Fruit fly (Drosophila melanogaster) S2 (cell line): Measurements from ENCODE around the gene Drsl1.

Experiments
- CG8478 ChIP-seq: fragments of >200 bp; optimal IDR thresholded peaks from 2 replicates; lab custom pipeline; 2018
- CTCF ChIP-seq, 2 experiments: fragments of >200 bp; optimal IDR thresholded peaks; 2 replicates each; lab custom pipeline; 2018

Gene Drsl1

DNA sequence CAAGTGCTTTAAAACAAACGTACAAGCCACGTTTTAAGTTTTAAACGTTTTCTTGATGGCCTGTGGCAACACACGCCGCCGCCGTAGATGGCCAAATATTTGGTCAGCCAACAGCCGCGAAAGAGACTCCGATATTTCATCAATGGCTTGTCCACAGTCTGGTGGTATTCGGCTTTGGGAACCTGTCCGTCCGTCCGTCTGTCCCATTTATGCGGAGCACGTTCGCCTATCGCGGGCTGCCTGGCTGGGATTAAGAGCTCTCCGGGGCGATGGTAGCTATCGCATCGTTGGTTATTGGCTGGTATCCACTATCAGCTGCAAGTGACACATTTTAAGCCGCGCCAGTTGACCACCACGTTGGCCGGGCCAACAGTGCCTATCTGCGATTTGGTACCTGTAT lies 28.0 kb downstream of the Drsl1 start:
- TF ChIP-seq CTCF (optimal IDR thresholded peaks at IDR 0.05; lab: Kevin White, UChicago) (no peak), CG8478 (lab: Kevin White, UChicago) (no peak)

- no peak for TF ChIP-seq CG8478 (lab: Kevin White, UChicago)
- no peak for TF ChIP-seq CTCF (optimal IDR thresholded peaks at IDR 0.05; lab: Kevin White, UChicago)
These were observed 29.1 kb downstream of the Drsl1 start for dm6 chr3L:3306515-3306914.

DNA sequence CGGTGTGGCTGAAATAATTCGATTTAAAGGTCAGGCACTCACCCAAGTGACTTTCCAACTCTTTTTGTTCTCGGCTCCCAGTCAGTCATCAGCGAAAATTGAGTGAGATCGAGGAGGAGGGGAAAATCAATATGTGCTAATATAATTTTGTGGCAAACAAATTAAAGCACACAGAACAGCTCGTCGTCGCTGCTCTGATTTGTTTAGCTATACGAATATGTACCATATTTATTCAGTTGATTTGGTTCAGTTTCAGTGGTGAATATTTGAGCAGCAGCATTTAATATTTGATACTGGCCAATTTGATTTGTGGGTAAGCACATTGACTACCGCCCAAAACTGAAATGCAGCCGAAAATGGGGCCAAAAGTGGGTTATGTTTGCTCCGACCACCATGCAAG lies 30.2 kb downstream of the Drsl1 start:
- TF ChIP-seq CTCF (optimal IDR thresholded peaks at IDR 0.05; lab: Kevin White, UChicago) (no peak), CG8478 (lab: Kevin White, UChicago) (no peak)

dm6 chr3L:3304740-3305139 lies 30.8 kb downstream of the Drsl1 start:
- no peak for TF ChIP-seq CG8478 (lab: Kevin White, UChicago)
- no peak for TF ChIP-seq CTCF (optimal IDR thresholded peaks at IDR 0.05; lab: Kevin White, UChicago)

DNA sequence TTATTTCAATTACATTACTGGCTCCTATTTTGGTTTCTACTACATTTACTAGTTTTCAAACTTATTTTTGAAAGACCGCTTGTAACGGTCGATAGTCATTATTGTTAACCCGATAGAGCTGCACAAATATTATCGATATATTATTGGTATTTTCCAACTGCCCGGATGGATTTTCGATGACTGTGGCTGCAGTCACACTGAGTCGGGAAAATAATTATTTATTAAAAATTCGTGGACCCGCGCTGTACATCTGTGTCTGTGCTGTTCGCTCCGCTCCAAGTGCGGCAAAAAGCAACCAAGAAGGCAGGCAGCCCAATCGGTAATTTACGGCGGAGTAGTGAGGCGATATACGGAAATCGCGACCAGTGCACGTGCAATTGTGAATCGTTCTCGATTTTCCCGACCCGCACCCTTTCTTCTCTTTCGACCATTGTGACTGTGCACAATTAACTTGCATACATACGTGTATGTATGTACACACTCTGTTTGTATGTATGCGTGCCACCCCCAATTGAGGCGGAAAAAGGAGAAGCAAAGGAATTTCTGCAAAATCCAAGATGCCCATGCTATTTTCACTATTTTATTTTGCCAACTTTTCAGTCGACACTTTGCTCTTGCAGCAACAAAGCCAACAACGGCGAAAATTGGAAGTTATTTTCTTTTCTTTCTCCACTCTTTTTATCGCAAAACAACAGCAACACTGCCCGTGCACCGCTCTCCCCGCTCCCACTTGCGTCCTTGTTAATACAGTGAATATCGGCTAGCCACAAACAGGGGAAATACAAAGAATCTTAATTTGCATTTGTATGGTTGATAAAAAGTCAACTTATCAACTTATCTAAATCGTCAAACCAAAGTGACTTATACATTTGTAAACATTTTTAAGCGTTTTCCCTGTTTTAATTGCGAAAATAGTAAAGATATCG lies 31.8 kb downstream of the Drsl1 start, which contains the start of gene ZnT63C:
Gene ZnT63C, plus strand, starts transcription at position 175 of the 926 bp plus-strand sequence.
- TF ChIP-seq CTCF (optimal IDR thresholded peaks at IDR 0.05; lab: Kevin White, UChicago) (no peak), CG8478 (lab: Kevin White, UChicago) (no peak)

DNA sequence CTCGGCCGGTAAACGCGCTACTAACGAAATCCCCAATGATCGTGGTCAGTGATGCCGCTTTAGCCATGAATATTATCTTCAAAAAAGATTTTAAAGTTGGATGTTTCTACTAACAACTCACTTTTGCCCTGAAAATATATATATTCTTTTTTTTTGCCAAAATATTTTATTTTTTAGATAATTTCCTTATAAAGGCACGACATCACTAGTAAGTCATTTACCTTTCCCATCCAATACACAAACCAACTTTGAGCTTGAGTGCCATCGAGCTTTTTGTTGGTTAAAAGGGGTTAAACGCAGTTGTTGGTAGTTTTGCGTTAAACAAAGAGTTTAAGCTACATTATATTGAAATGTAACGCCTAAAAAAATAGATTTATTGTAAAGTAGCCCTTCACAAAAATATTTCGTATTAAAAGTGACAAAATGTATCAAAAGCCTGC lies 32.5 kb downstream of the Drsl1 start, which contains the start of gene CG14968:
Gene CG14968, minus strand, starts transcription at position 26 of the 440 bp plus-strand sequence.
- TF ChIP-seq CTCF (optimal IDR thresholded peaks at IDR 0.05; lab: Kevin White, UChicago): no peak

dm6 chr3L:3301171-3301738 lies 34.3 kb downstream of the Drsl1 start:
- TF ChIP-seq CTCF (optimal IDR thresholded peaks at IDR 0.05; lab: Kevin White, UChicago) (no peak), CG8478 (lab: Kevin White, UChicago) (no peak)

DNA sequence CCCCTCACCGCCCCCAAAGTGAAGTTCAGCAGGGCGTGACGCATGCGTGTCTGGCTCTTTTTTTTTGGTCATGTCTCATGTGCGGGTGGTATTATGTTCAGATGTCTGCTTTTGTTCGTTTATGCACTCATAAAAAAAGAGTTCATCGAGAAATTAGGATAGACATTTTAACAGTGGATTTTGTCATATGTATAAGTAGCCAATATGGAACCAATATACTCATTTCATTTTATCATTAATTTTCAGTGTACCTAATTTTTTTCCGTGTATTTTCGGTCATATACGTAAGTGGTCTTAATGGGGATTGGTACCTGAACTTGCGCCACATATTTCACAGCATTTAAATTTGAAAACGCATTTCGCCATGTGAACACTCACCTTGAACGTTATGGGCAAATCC lies 35.2 kb downstream of the Drsl1 start:
- TF ChIP-seq CG8478 (lab: Kevin White, UChicago) (no peak), CTCF (optimal IDR thresholded peaks at IDR 0.05; lab: Kevin White, UChicago) (no peak)

DNA sequence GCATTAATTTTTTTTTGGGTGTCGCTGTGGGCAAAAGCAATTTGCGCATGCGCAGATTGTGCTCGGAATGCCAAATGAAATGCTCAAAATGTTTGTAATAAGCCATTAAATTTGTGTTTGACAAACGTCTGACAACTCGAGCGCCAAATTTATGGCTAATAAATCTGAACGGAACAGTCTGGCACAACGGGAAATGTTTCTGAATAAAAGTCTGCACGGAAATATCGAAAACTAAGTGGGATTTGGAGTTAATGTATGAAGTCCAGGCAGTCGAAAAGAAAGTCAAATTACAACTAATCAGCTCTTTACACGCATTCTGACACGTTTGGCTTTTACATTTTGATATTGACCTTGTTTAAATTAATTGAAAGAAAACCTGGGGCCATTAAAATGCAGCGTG lies 44.4 kb downstream of the Drsl1 start, which contains the start of gene CG12009:
Gene CG12009, plus strand, starts transcription at position 301 of the 400 bp plus-strand sequence.
- TF ChIP-seq CTCF (optimal IDR thresholded peaks at IDR 0.05; lab: Kevin White, UChicago): no peak
- TF ChIP-seq CG8478 (lab: Kevin White, UChicago): no peak

DNA sequence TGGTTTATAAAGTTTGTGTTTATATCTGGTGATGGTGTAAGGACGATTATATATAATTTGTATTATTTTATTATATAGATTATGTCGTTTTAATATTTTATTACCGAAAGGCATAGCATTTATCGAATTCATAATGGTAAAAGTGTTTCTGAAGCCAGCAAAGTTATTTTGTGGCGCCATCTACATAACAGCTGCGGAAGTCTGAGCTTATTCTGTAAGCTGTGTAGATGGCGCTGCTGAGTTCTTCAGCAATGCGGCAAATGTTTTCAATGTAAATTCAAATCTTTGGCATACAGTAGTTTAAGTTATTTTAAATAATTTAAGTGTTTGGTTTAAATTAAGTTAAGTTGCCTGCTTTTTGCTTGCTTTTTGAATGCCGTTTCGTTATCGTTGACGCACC lies 47.2 kb downstream of the Drsl1 start:
- TF ChIP-seq CTCF (optimal IDR thresholded peaks at IDR 0.05; lab: Kevin White, UChicago) (peak; percentile 75 to 90), CG8478 (lab: Kevin White, UChicago) (no peak)
